Worm (Caenorhabditis elegans): ENCODE results near the gene hda-10.

hda-10 gene

DNA sequence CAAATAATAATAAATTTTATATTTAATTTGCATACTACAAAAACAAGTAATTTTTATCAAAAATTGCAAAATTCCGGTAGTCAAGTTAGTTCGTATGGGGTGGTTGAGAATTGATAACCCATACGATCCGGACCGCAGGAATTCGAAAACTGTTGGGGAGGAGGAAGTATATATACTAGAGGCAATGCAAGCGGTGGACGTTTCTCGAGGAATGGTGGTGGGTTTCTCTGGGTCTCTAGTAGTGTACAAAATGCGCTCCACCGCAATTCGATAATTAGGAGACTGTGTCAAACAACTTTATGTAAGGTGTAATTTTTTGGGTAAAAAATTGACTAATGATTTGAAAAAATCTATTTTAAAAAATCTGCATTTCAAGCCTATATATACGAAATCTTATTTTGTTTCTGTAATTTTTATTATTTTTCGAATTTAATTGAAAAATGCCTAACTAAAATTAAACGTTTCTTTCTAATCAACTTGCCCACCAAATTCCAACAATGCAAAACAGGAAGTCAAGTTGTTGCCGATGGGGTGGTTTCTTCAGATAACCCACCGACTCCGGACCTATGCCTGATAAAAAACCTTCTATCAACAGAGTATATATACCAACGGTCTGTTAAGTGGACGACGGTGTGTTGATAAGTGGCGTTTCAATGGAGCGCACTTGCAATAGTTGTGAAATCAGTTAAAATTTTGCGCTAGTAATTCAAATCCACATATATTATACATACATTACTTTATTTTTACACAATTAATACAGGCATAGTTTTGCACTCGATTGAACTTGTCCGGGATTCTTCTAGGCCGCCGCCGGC lies 47.9 kb upstream of the hda-10 start (continued):
- peak; percentile 5 for TF ChIP-seq lsl-1 (GFP tag; optimal IDR thresholded peaks at IDR 0.05)
- peak; percentile 85 for TF ChIP-seq C06A6.2 (GFP tag; conservative IDR thresholded peaks at IDR 0.05)
- peak; percentile 52 for TF ChIP-seq ztf-22 (GFP tag; optimal IDR thresholded peaks at IDR 0.05)
- TF ChIP-seq zfh-2 (GFP tag; conservative IDR thresholded peaks at IDR 0.05) = no peak
- peak in 1 of 2 experiments; percentile 66 for TF ChIP-seq let-607 (tag; optimal IDR thresholded peaks at IDR 0.05)
- TF ChIP-seq lin-35 (GFP tag; optimal IDR thresholded peaks at IDR 0.05) = peak in 1 of 3 experiments; percentile 87
- TF ChIP-seq T26A5.8 (tag; optimal IDR thresholded peaks at IDR 0.05) = no peak
- TF ChIP-seq attf-5 (GFP tag; optimal IDR thresholded peaks at IDR 0.05) = peak; percentile 63
- peak; percentile 96 for TF ChIP-seq lin-40 (tag; optimal IDR thresholded peaks at IDR 0.05)
- TF ChIP-seq F57C9.4 (tag; optimal IDR thresholded peaks at IDR 0.05) = no peak
- TF ChIP-seq gei-17 (GFP tag; optimal IDR thresholded peaks at IDR 0.05) = peak; percentile 81
- TF ChIP-seq nfya-1 (tag; optimal IDR thresholded peaks at IDR 0.05; ENCODE audit: borderline replicate concordance, insufficient read depth) = no peak
- peak; percentile 14 for TF ChIP-seq ztf-3 (GFP tag; optimal IDR thresholded peaks at IDR 0.05)
- TF ChIP-seq dpff-1 (tag; optimal IDR thresholded peaks at IDR 0.05) = peak; percentile 45
- no peak for TF ChIP-seq mes-4 (tag; optimal IDR thresholded peaks at IDR 0.05)
- 0 out of 2 replicates have a peak, but pooled peaks have one; percentile 32 for TF ChIP-seq aptf-3 (GFP tag; IDR thresholded peaks at IDR 0.05)
- TF ChIP-seq B0035.1 (tag; optimal IDR thresholded peaks at IDR 0.05) = peak; percentile 33
- 0 out of 2 replicates have a peak, but pooled peaks have one; percentile 69 for TF ChIP-seq cebp-2 (GFP tag; IDR thresholded peaks at IDR 0.05)
- 0 out of 2 replicates have a peak, but pooled peaks have one; percentile 41 for TF ChIP-seq nfya-2 (GFP tag; IDR thresholded peaks at IDR 0.05)
- TF ChIP-seq B0019.2 (GFP tag; conservative IDR thresholded peaks at IDR 0.05) = no peak
- TF ChIP-seq hlh-26 (GFP tag; conservative IDR thresholded peaks at IDR 0.05) = no peak
- no peak for TF ChIP-seq efl-1 (GFP tag; optimal IDR thresholded peaks at IDR 0.05)
- no peak for TF ChIP-seq sptf-2 (GFP tag; optimal IDR thresholded peaks at IDR 0.05)
- no peak for TF ChIP-seq ceh-79 (tag; optimal IDR thresholded peaks at IDR 0.05)
- 0 out of 2 replicates have a peak, but pooled peaks have one; percentile 38 for TF ChIP-seq ztf-6 (GFP tag; IDR thresholded peaks at IDR 0.05)
- peak; percentile 85 for TF ChIP-seq K12H6.12 (tag; optimal IDR thresholded peaks at IDR 0.05)
- no peak for TF ChIP-seq egrh-3 (GFP tag; IDR thresholded peaks at IDR 0.05)
- 0 out of 2 replicates have a peak, but pooled peaks have one; percentile 46 for TF ChIP-seq madf-3 (GFP tag; IDR thresholded peaks at IDR 0.05)
- peak; percentile 76; the same call in 1 of the 2 replicates for TF ChIP-seq dox-1 (GFP tag; IDR thresholded peaks at IDR 0.05)
- peak; percentile 47 for TF ChIP-seq nhr-90 (tag; optimal IDR thresholded peaks at IDR 0.05)
- no peak for TF ChIP-seq ceh-40 (GFP tag; IDR thresholded peaks at IDR 0.05)
- TF ChIP-seq ets-4 (GFP tag; optimal IDR thresholded peaks at IDR 0.05) = no peak
- peak; percentile 87 for TF ChIP-seq pha-4 (tag; optimal IDR thresholded peaks at IDR 0.05)
- peak; percentile 89 for TF ChIP-seq ZK185.1 (tag; optimal IDR thresholded peaks at IDR 0.05; ENCODE audit: poor library complexity, severe bottlenecking)
- TF ChIP-seq rec-8 (tag; optimal IDR thresholded peaks at IDR 0.05) = no peak
- no peak for TF ChIP-seq F37B4.10 (GFP tag; IDR thresholded peaks at IDR 0.05)
- no peak for TF ChIP-seq C17E4.6 (GFP tag; IDR thresholded peaks at IDR 0.05)
- peak; percentile 55 for TF ChIP-seq him-1 (tag; optimal IDR thresholded peaks at IDR 0.05)
- 0 out of 2 replicates have a peak, but pooled peaks have one; percentile 34 for TF ChIP-seq ceh-91 (GFP tag; IDR thresholded peaks at IDR 0.05)
- TF ChIP-seq ama-1 (optimal IDR thresholded peaks at IDR 0.05) = peak; percentile 8
- TF ChIP-seq ama-1 (GFP tag; optimal IDR thresholded peaks at IDR 0.05) = peak in 1 of 2 experiments; percentile 85
- TF ChIP-seq lin-26 (GFP tag; IDR thresholded peaks at IDR 0.05) = peak; percentile 83
- TF ChIP-seq nhr-27 (tag; optimal IDR thresholded peaks at IDR 0.05) = no peak
- peak; percentile 55; the same call in 1 of the 2 replicates for TF ChIP-seq let-526 (GFP tag; IDR thresholded peaks at IDR 0.05)
- no peak for TF ChIP-seq F49E8.2 (tag; optimal IDR thresholded peaks at IDR 0.05; ENCODE audit: insufficient read depth)
- 0 out of 2 replicates have a peak, but pooled peaks have one; percentile 27 for TF ChIP-seq Y95B8A.8 (GFP tag; IDR thresholded peaks at IDR 0.05)
